Fruit fly (Drosophila melanogaster) whole organism, pupa: ENCODE data around the gene CG17549.

Experiments
- CG10348 ChIP-seq: fragments of 200-800 bp; sonication (Bioruptor generic); IDR thresholded peaks from 2 replicates; pipeline ENCODE4 v1.3.6; 2022; ENCODE audit warnings: missing biosample characterization, missing genetic modification characterization
- CG12605 ChIP-seq: fragments of 200-800 bp; sonication (Bioruptor generic); IDR thresholded peaks from 2 replicates; pipeline ENCODE4 v1.3.6; 2022; ENCODE audit warnings: missing biosample characterization, missing genetic modification characterization
- CG13204 ChIP-seq: fragments of 200-800 bp; sonication (Bioruptor generic); optimal IDR thresholded peaks from 2 replicates; lab custom pipeline; 2018; ENCODE audit warnings: missing biosample characterization, mild to moderate bottlenecking, missing genetic modification characterization, moderate library complexity
- CG14655 ChIP-seq: fragments of 200-800 bp; sonication (Bioruptor generic); optimal IDR thresholded peaks from 3 replicates; lab custom pipeline; 2017; ENCODE audit warnings: mild to moderate bottlenecking, missing biosample characterization, missing genetic modification reagents, missing genetic modification characterization
- CG15710 ChIP-seq: fragments of 200-800 bp; sonication (Bioruptor generic); optimal IDR thresholded peaks from 2 replicates; lab custom pipeline; 2018; ENCODE audit warnings: missing biosample characterization, mild to moderate bottlenecking, missing genetic modification characterization, moderate library complexity
- CG17806 ChIP-seq: fragments of 200-800 bp; sonication (Bioruptor generic); optimal IDR thresholded peaks from 2 replicates; lab custom pipeline; 2018; ENCODE audit warnings: missing biosample characterization, mild to moderate bottlenecking, missing genetic modification characterization, moderate library complexity
- CG32121 ChIP-seq: fragments of 200-800 bp; sonication (Bioruptor generic); IDR thresholded peaks from 2 replicates; pipeline ENCODE4 v1.3.6; 2022; ENCODE audit warnings: missing biosample characterization, missing genetic modification characterization
- CG34367 ChIP-seq: fragments of 200-800 bp; sonication (Bioruptor generic); optimal IDR thresholded peaks from 2 replicates; lab custom pipeline; 2018; ENCODE audit warnings: missing biosample characterization, mild to moderate bottlenecking, missing genetic modification characterization
- CG4496 ChIP-seq: fragments of 200-800 bp; sonication (Bioruptor generic); IDR thresholded peaks from 3 replicates; pipeline ENCODE4 v1.3.6; 2022; ENCODE audit warnings: missing biosample characterization, missing genetic modification characterization
- CG8159 ChIP-seq: fragments of 200-800 bp; sonication (Bioruptor generic); optimal IDR thresholded peaks from 3 replicates; lab custom pipeline; 2018; ENCODE audit warnings: missing biosample characterization, mild to moderate bottlenecking, missing genetic modification characterization, moderate library complexity
- CG8301 ChIP-seq: fragments of 200-800 bp; sonication (Bioruptor generic); optimal IDR thresholded peaks from 2 replicates; lab custom pipeline; 2018; ENCODE audit warnings: missing biosample characterization, mild to moderate bottlenecking, missing genetic modification characterization
- D1 ChIP-seq: fragments of 200-800 bp; sonication (Bioruptor generic); optimal IDR thresholded peaks from 2 replicates; lab custom pipeline; 2018; ENCODE audit warnings: missing biosample characterization, mild to moderate bottlenecking, missing genetic modification characterization, moderate library complexity
- EcR ChIP-seq: fragments of 200-800 bp; sonication (Bioruptor generic); optimal IDR thresholded peaks from 3 replicates; lab custom pipeline; 2019; ENCODE audit warnings: missing biosample characterization, missing genetic modification characterization, mild to moderate bottlenecking, moderate library complexity, missing genetic modification reagents
- Ets98B ChIP-seq: fragments of 200-800 bp; sonication (Bioruptor generic); IDR thresholded peaks from 2 replicates; pipeline ENCODE4 v1.3.6; 2022; ENCODE audit warnings: missing biosample characterization, missing genetic modification characterization
- Pif1B ChIP-seq: fragments of 200-800 bp; sonication (Bioruptor generic); optimal IDR thresholded peaks from 3 replicates; lab custom pipeline; 2016; ENCODE audit warnings: missing biosample characterization, missing genetic modification characterization
- Snoo ChIP-seq: fragments of 200-800 bp; sonication (Bioruptor generic); optimal IDR thresholded peaks from 3 replicates; lab custom pipeline; 2017; ENCODE audit warnings: missing biosample characterization, mild to moderate bottlenecking, missing genetic modification characterization, inconsistent platforms
- fd96Ca ChIP-seq: fragments of 200-800 bp; sonication (Bioruptor generic); IDR thresholded peaks from 3 replicates; pipeline ENCODE4 v1.3.6; 2022; ENCODE audit warnings: missing biosample characterization, missing genetic modification characterization
- rn ChIP-seq: fragments of 200-800 bp; sonication (Bioruptor generic); IDR thresholded peaks from 2 replicates; pipeline ENCODE4 v1.3.6; 2022; ENCODE audit warnings: missing biosample characterization, missing genetic modification characterization

CG17549 gene

dm6 chr2L:19341074-19341806 lies 48.6 kb downstream of the CG17549 start:
- TF ChIP-seq CG14655 (GFP tag; lab: Kevin White, UChicago) (no peak), rn (GFP tag; lab: Robert Waterston, UW) (no peak), Pif1B (GFP tag; lab: Kevin White, UChicago) (no peak), CG8301 (no peak), D1 (no peak), CG34367 (no peak), CG15710 (no peak), CG4496 (no peak)

dm6 chr2L:19339023-19339422 lies 50.9 kb downstream of the CG17549 start:
- no peak for TF ChIP-seq CG15710
- TF ChIP-seq CG10348 (GFP tag; lab: Robert Waterston, UW) = no peak
- TF ChIP-seq Snoo (tag; lab: Kevin White, UChicago) = no peak
- TF ChIP-seq CG32121 = no peak
- TF ChIP-seq CG13204 (GFP tag; lab: Kevin White, UChicago) = no peak

dm6 chr2L:19337971-19338732 lies 51.7 kb downstream of the CG17549 start:
- no peak for TF ChIP-seq CG32121
- TF ChIP-seq CG8159 = no peak
- TF ChIP-seq Snoo (tag; lab: Kevin White, UChicago) = no peak
- TF ChIP-seq fd96Ca = no peak
- TF ChIP-seq rn (GFP tag; lab: Robert Waterston, UW) = no peak
- TF ChIP-seq CG12605 = no peak
- TF ChIP-seq CG10348 (GFP tag; lab: Robert Waterston, UW) = no peak
- TF ChIP-seq D1 = no peak
- TF ChIP-seq CG14655 (GFP tag; lab: Kevin White, UChicago) = no peak
- TF ChIP-seq CG17806 (tag; lab: Kevin White, UChicago) = no peak
- no peak for TF ChIP-seq CG15710
- TF ChIP-seq CG4496 = no peak
- no peak for TF ChIP-seq Ets98B
- TF ChIP-seq EcR (GFP tag; lab: Kevin White, UChicago) = no peak
- TF ChIP-seq Pif1B (GFP tag; lab: Kevin White, UChicago) = no peak
